Worm (Caenorhabditis elegans) whole organism, mixed stage, embryonic: ENCODE data around the gene ttr-17.

Experiments used
- M03D4.4 ChIP-seq: sonication (generic microtip); optimal IDR thresholded peaks from 2 replicates; lab custom pipeline; 2017; ENCODE audit warnings: mild to moderate bottlenecking, missing genetic modification characterization, missing compliant biosample characterization
- bed-3 ChIP-seq: fragments of 200-800 bp; sonication (Bioruptor generic); optimal IDR thresholded peaks from 3 replicates; lab custom pipeline; 2018; ENCODE audit warnings: mild to moderate bottlenecking, missing genetic modification characterization, moderate library complexity, missing compliant biosample characterization
- blmp-1 ChIP-seq: fragments of 150-350 bp; optimal IDR thresholded peaks from 2 replicates; lab custom pipeline; 2014; ENCODE audit warnings: missing biosample characterization, missing genetic modification characterization
- ceh-39 ChIP-seq: fragments of 150-350 bp; optimal IDR thresholded peaks from 2 replicates; lab custom pipeline; 2014; ENCODE audit warnings: missing biosample characterization, missing genetic modification characterization
- ceh-43 ChIP-seq: fragments of 200-800 bp; sonication (Bioruptor generic); optimal IDR thresholded peaks from 2 replicates; lab custom pipeline; 2018; ENCODE audit warnings: mild to moderate bottlenecking, missing genetic modification characterization, moderate library complexity, missing compliant biosample characterization
- ceh-83 ChIP-seq: fragments of 200-800 bp; sonication (Bioruptor generic); optimal IDR thresholded peaks from 2 replicates; lab custom pipeline; 2018; ENCODE audit warnings: mild to moderate bottlenecking, missing genetic modification characterization, missing compliant biosample characterization
- ces-1 ChIP-seq: fragments of 150-350 bp; optimal IDR thresholded peaks from 2 replicates; lab custom pipeline; 2014; ENCODE audit warnings: missing biosample characterization, missing genetic modification reagents, missing genetic modification characterization
- cnd-1 ChIP-seq: fragments of 200-800 bp; sonication (Bioruptor generic); optimal IDR thresholded peaks from 2 replicates; lab custom pipeline; 2018; ENCODE audit warnings: mild to moderate bottlenecking, missing genetic modification characterization, missing compliant biosample characterization
- drap-1 ChIP-seq: fragments of 200-800 bp; sonication (Bioruptor generic); optimal IDR thresholded peaks from 3 replicates; lab custom pipeline; 2018; ENCODE audit warnings: mild to moderate bottlenecking, missing genetic modification characterization, missing compliant biosample characterization
- elt-1 ChIP-seq: sonication (generic microtip); optimal IDR thresholded peaks from 2 replicates; lab custom pipeline; 2017; ENCODE audit warnings: missing genetic modification characterization, mild to moderate bottlenecking, missing compliant biosample characterization, antibody characterized with exemption, moderate library complexity, borderline replicate concordance; ENCODE audit not compliant: insufficient read depth
- elt-3 ChIP-seq: fragments of 150-350 bp; optimal IDR thresholded peaks from 2 replicates; lab custom pipeline; 2014; ENCODE audit warnings: missing biosample characterization, missing genetic modification characterization
- flh-1 ChIP-seq: fragments of 200-800 bp; sonication (Bioruptor generic); optimal IDR thresholded peaks from 2 replicates; lab custom pipeline; 2018; ENCODE audit warnings: mild to moderate bottlenecking, missing genetic modification characterization, moderate library complexity, missing compliant biosample characterization
- ham-2 ChIP-seq: fragments of 200-800 bp; sonication (Bioruptor generic); optimal IDR thresholded peaks from 2 replicates; lab custom pipeline; 2018; ENCODE audit warnings: mild to moderate bottlenecking, missing genetic modification characterization, missing compliant biosample characterization
- hlh-1 ChIP-seq: fragments of 150-350 bp; optimal IDR thresholded peaks from 2 replicates; lab custom pipeline; 2014; ENCODE audit warnings: missing biosample characterization, missing genetic modification reagents, missing genetic modification characterization
- lin-13 ChIP-seq: fragments of 150-350 bp; optimal IDR thresholded peaks from 2 replicates; lab custom pipeline; 2014; ENCODE audit warnings: missing biosample characterization, missing genetic modification characterization
- lin-32 ChIP-seq: fragments of 200-800 bp; sonication (Bioruptor generic); optimal IDR thresholded peaks from 2 replicates; lab custom pipeline; 2018; ENCODE audit warnings: mild to moderate bottlenecking, missing genetic modification characterization, missing compliant biosample characterization
- mab-5 ChIP-seq: fragments of 150-350 bp; optimal IDR thresholded peaks from 2 replicates; lab custom pipeline; 2014; ENCODE audit warnings: missing biosample characterization, missing genetic modification characterization
- mep-1 ChIP-seq: fragments of 150-350 bp; optimal IDR thresholded peaks from 2 replicates; lab custom pipeline; 2017; ENCODE audit warnings: missing biosample characterization, missing genetic modification reagents, missing genetic modification characterization, inconsistent platforms
- mls-2 ChIP-seq: sonication (generic microtip); optimal IDR thresholded peaks from 2 replicates; lab custom pipeline; 2016; ENCODE audit warnings: mild to moderate bottlenecking, missing genetic modification characterization, moderate library complexity, missing compliant biosample characterization
- nhr-12 ChIP-seq: fragments of 150-350 bp; optimal IDR thresholded peaks from 2 replicates; lab custom pipeline; 2014; ENCODE audit warnings: missing biosample characterization, missing genetic modification characterization
- nhr-2 ChIP-seq: fragments of 150-350 bp; optimal IDR thresholded peaks from 2 replicates; lab custom pipeline; 2014; ENCODE audit warnings: missing biosample characterization, missing genetic modification characterization
- nhr-76 ChIP-seq: sonication (generic microtip); optimal IDR thresholded peaks from 2 replicates; lab custom pipeline; 2017; ENCODE audit warnings: missing biosample characterization, missing genetic modification characterization
- pha-4 ChIP-seq: fragments of 150-350 bp; optimal IDR thresholded peaks from 2 replicates; lab custom pipeline; 2018; ENCODE audit warnings: missing biosample characterization, missing genetic modification reagents, missing genetic modification characterization
- sem-2 ChIP-seq: fragments of 200-800 bp; sonication (Bioruptor generic); optimal IDR thresholded peaks from 2 replicates; lab custom pipeline; 2018; ENCODE audit warnings: mild to moderate bottlenecking, missing genetic modification characterization, missing compliant biosample characterization
- snpc-4 ChIP-seq: fragments of 150-350 bp; optimal IDR thresholded peaks from 2 replicates; lab custom pipeline; 2014; ENCODE audit warnings: missing biosample characterization, missing genetic modification characterization
- sptf-1 ChIP-seq: sonication (generic microtip); optimal IDR thresholded peaks from 2 replicates; lab custom pipeline; 2017; ENCODE audit warnings: mild to moderate bottlenecking, missing genetic modification characterization, moderate library complexity, missing compliant biosample characterization
- tbx-8 ChIP-seq: fragments of 200-800 bp; sonication (Bioruptor generic); optimal IDR thresholded peaks from 2 replicates; lab custom pipeline; 2018; ENCODE audit warnings: mild to moderate bottlenecking, missing genetic modification characterization, moderate library complexity, missing compliant biosample characterization
- unc-39 ChIP-seq: fragments of 150-350 bp; optimal IDR thresholded peaks from 2 replicates; lab custom pipeline; 2014; ENCODE audit warnings: missing biosample characterization, missing genetic modification characterization
- unc-62 ChIP-seq: fragments of 150-350 bp; optimal IDR thresholded peaks from 2 replicates; lab custom pipeline; 2014; ENCODE audit warnings: missing biosample characterization, missing genetic modification reagents, missing genetic modification characterization
- zip-8 ChIP-seq: fragments of 150-350 bp; optimal IDR thresholded peaks from 2 replicates; lab custom pipeline; 2014; ENCODE audit warnings: missing biosample characterization, missing genetic modification characterization

Gene ttr-17

ce11 chrIV:11048871-11049270 lies 18.0 kb downstream of the ttr-17 start, which contains the start of gene F36H1.11:
F36H1.11 (plus strand) TSS chrIV:11049171.
- no peak for TF ChIP-seq nhr-12 (tag; lab: Kevin White, UChicago)
- TF ChIP-seq blmp-1, result no peak
- TF ChIP-seq pha-4 (tag; lab: Kevin White, UChicago), result no peak
- TF ChIP-seq hlh-1 (tag; lab: Kevin White, UChicago), result no peak
- no peak for TF ChIP-seq ceh-43
- no peak for TF ChIP-seq unc-62 (GFP tag; lab: Kevin White, UChicago)
- no peak for TF ChIP-seq ceh-83
- TF ChIP-seq lin-32, result no peak
- TF ChIP-seq lin-13 (tag; lab: Kevin White, UChicago), result no peak
- no peak for TF ChIP-seq M03D4.4 (tag; lab: Kevin White, UChicago)
- peak; percentile 18 for TF ChIP-seq cnd-1 (tag; lab: Kevin White, UChicago)
- TF ChIP-seq tbx-8 (GFP tag; lab: Kevin White, UChicago), result no peak
- TF ChIP-seq snpc-4 (tag; lab: Kevin White, UChicago), result no peak
- no peak for TF ChIP-seq sem-2
- peak; percentile 79 for TF ChIP-seq ces-1 (GFP tag; lab: Kevin White, UChicago)
- no peak for TF ChIP-seq ceh-39 (tag; lab: Kevin White, UChicago)
- no peak for TF ChIP-seq nhr-2 (tag; lab: Kevin White, UChicago)

DNA sequence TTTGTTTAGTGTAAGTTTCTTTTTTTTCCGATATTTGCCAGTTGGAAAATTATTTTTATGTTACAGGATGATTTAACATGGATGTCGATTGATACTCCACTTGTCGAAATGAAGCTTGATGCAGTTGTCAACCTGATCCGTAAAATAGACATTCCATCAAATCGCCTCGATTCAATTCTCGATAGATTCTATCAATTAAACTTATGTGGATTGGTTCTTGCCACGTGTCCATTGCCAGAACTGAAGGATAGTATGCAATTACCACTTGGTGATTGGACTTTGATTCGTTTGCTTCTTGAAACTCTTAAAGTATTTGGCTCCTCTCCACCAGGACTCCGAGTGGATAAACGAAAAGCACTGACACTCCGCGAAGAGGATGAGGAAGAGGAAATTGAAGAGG lies 22.4 kb downstream of the ttr-17 start:
- TF ChIP-seq sem-2 (no peak), elt-3 (tag; lab: Kevin White, UChicago) (no peak), snpc-4 (tag; lab: Kevin White, UChicago) (no peak), unc-39 (tag; lab: Kevin White, UChicago) (no peak), mab-5 (no peak), lin-13 (tag; lab: Kevin White, UChicago) (no peak), mep-1 (tag; lab: Kevin White, UChicago) (no peak), drap-1 (GFP tag; lab: Kevin White, UChicago) (no peak), bed-3 (GFP tag; lab: Kevin White, UChicago) (no peak), nhr-76 (tag; lab: Kevin White, UChicago) (no peak), unc-62 (GFP tag; lab: Kevin White, UChicago) (no peak)

DNA sequence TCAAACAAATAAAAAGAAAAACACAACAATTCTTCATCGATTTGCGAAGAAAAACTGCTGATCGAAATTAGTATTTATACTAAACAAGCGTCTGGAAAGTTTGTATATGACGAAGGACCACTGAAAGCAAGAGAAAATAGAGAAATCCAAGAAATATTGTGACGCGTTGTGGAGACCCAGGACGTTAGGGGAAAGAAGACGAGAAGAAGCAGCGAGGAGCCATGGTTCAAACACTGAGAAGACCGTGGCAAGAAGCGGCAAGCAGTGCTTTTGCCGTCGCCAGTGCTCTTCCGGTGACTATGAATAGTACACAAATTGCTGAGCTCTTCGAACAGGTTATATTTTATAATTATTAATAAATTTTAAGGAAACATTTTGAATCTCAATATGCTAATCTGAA lies 28.2 kb downstream of the ttr-17 start:
- TF ChIP-seq ces-1 (GFP tag; lab: Kevin White, UChicago), result peak; percentile 13
- peak; percentile 7 for TF ChIP-seq hlh-1 (tag; lab: Kevin White, UChicago)
- no peak for TF ChIP-seq mls-2 (tag; lab: Kevin White, UChicago)
- peak; percentile 20 for TF ChIP-seq ham-2 (GFP tag; lab: Kevin White, UChicago)
- no peak for TF ChIP-seq lin-13 (tag; lab: Kevin White, UChicago)

- no peak for TF ChIP-seq ceh-83
- no peak for TF ChIP-seq blmp-1
- no peak for TF ChIP-seq sptf-1 (tag; lab: Kevin White, UChicago)
- TF ChIP-seq flh-1 (GFP tag; lab: Kevin White, UChicago), result no peak
- TF ChIP-seq mep-1 (tag; lab: Kevin White, UChicago), result no peak
- no peak for TF ChIP-seq elt-1 (tag; lab: Kevin White, UChicago)
- no peak for TF ChIP-seq bed-3 (GFP tag; lab: Kevin White, UChicago)
- no peak for TF ChIP-seq ceh-43
- no peak for TF ChIP-seq M03D4.4 (tag; lab: Kevin White, UChicago)
- no peak for TF ChIP-seq mab-5
- TF ChIP-seq nhr-76 (tag; lab: Kevin White, UChicago), result no peak
These were observed 28.4 kb downstream of the ttr-17 start, which contains the start of gene kdin-1 for ce11 chrIV:11038618-11038664. kdin-1 (plus strand) TSS chrIV:11038655.

ce11 chrIV:11038218-11038617 lies 28.6 kb downstream of the ttr-17 start:
- TF ChIP-seq mep-1 (tag; lab: Kevin White, UChicago), result no peak
- no peak for TF ChIP-seq snpc-4 (tag; lab: Kevin White, UChicago)
- no peak for TF ChIP-seq M03D4.4 (tag; lab: Kevin White, UChicago)
- no peak for TF ChIP-seq elt-1 (tag; lab: Kevin White, UChicago)
- no peak for TF ChIP-seq mab-5
- TF ChIP-seq sptf-1 (tag; lab: Kevin White, UChicago), result no peak
- no peak for TF ChIP-seq tbx-8 (GFP tag; lab: Kevin White, UChicago)
- TF ChIP-seq blmp-1, result no peak
- no peak for TF ChIP-seq unc-39 (tag; lab: Kevin White, UChicago)
- TF ChIP-seq hlh-1 (tag; lab: Kevin White, UChicago), result no peak
- no peak for TF ChIP-seq nhr-76 (tag; lab: Kevin White, UChicago)
- TF ChIP-seq zip-8 (tag; lab: Kevin White, UChicago), result no peak
